Worm (Caenorhabditis elegans) whole organism, L3 larva: ENCODE data around the gene T26C5.5.

Experiments
- ZK546.5 ChIP-seq: sonication (generic microtip); optimal IDR thresholded peaks from 2 replicates; lab custom pipeline; 2017; ENCODE audit warnings: missing biosample characterization, missing genetic modification characterization
- aly-2 ChIP-seq: fragments of 150-350 bp; optimal IDR thresholded peaks from 2 replicates; lab custom pipeline; 2014; ENCODE audit warnings: missing biosample characterization, missing genetic modification characterization
- ceh-28 ChIP-seq: fragments of 150-350 bp; optimal IDR thresholded peaks from 2 replicates; lab custom pipeline; 2014; ENCODE audit warnings: missing biosample characterization, missing genetic modification reagents, missing genetic modification characterization
- egl-27 ChIP-seq: sonication (generic microtip); optimal IDR thresholded peaks from 4 replicates; lab custom pipeline; 2017; ENCODE audit warnings: missing biosample characterization, missing genetic modification reagents, missing genetic modification characterization
- elt-3 ChIP-seq, 3 experiments: fragments of 150-350 bp in 1 of 3; sonication (generic microtip) in 2 of 3; optimal IDR thresholded peaks; 2 replicates in 2 of 3; 4 replicates in 1 of 3; lab custom pipeline; 2014 to 2017; ENCODE audit warnings: missing biosample characterization in 3 of 3, missing genetic modification characterization in 3 of 3
- lin-15B ChIP-seq: fragments of 150-350 bp; optimal IDR thresholded peaks from 2 replicates; lab custom pipeline; 2014; ENCODE audit warnings: missing biosample characterization, missing genetic modification characterization
- nhr-11 ChIP-seq: fragments of 150-350 bp; optimal IDR thresholded peaks from 2 replicates; lab custom pipeline; 2014; ENCODE audit warnings: missing biosample characterization, missing genetic modification characterization
- nhr-25 ChIP-seq: sonication (generic microtip); optimal IDR thresholded peaks from 2 replicates; lab custom pipeline; 2017; ENCODE audit warnings: missing biosample characterization, missing genetic modification characterization
- nhr-67 ChIP-seq: fragments of 150-350 bp; optimal IDR thresholded peaks from 2 replicates; lab custom pipeline; 2014; ENCODE audit warnings: missing biosample characterization, missing genetic modification characterization
- snpc-4 ChIP-seq: fragments of 150-350 bp; optimal IDR thresholded peaks from 2 replicates; lab custom pipeline; 2014; ENCODE audit warnings: missing biosample characterization, missing genetic modification characterization
- unc-39 ChIP-seq: sonication (generic microtip); optimal IDR thresholded peaks from 4 replicates; lab custom pipeline; 2017; ENCODE audit warnings: missing biosample characterization, missing genetic modification characterization

DNA sequence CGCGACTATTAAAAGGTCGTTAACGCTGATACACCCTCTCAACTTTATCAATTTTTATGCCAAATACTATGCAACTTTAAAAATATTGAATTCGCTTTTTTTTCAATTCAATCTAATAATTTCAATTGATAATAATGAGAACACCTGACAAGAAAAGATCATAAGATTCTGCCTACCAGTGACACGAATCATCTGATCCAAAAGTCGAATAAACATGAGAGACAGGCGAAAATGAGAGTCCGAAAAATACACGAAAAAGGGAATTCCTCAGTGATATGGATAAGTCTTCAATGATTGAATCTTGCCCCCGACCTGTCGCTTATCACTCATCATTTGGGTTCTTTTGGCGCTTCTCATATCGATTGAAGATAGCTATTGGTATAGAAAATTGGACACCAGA is 4.9 kb downstream of the T26C5.5 start:
- no peak for TF ChIP-seq ZK546.5 (tag; lab: Kevin White, UChicago)
- no peak for TF ChIP-seq ceh-28 (tag; lab: Kevin White, UChicago)
- TF ChIP-seq elt-3 (tag; optimal IDR thresholded peaks at IDR 0.05; lab: Kevin White, UChicago): no peak
- no peak for TF ChIP-seq nhr-25 (tag; lab: Kevin White, UChicago)
- TF ChIP-seq unc-39: no peak
- no peak for TF ChIP-seq nhr-11 (tag; lab: Kevin White, UChicago)
- TF ChIP-seq snpc-4 (tag; lab: Kevin White, UChicago): no peak
- TF ChIP-seq lin-15B (tag; lab: Kevin White, UChicago): no peak
- TF ChIP-seq nhr-67 (tag; lab: Kevin White, UChicago): no peak
- no peak for TF ChIP-seq aly-2 (tag; lab: Kevin White, UChicago)
- TF ChIP-seq egl-27 (tag; lab: Kevin White, UChicago): no peak
